Fruit fly (Drosophila melanogaster): ENCODE results near the gene Galk.

DNA sequence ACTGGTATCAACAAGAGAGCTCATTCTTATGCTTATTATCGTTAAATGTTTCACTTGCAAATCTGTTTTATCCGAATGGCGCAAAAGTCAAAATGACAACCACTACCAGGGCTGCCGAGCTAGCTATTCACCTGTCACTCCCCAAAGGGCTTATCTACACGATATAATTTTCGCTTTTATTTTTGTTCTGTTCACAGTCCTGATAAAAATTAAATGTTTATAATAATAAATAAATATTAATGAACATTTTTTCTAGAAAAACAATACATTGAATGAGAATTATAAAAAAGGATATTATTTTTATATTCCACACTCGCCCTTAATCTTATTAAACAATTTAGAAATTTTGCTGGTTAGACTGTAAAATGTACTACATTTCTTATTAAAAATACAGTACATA lies 23.8 kb upstream of the Galk start, which contains the start of gene CG5194:
- TF ChIP-seq Hnf4 (GFP tag; optimal IDR thresholded peaks at IDR 0.05), result no peak
- no peak for TF ChIP-seq Dfd (GFP tag; optimal IDR thresholded peaks at IDR 0.05)
- no peak for TF ChIP-seq lola (GFP tag; optimal IDR thresholded peaks at IDR 0.05)
- TF ChIP-seq CrebA (GFP tag; optimal IDR thresholded peaks at IDR 0.05; ENCODE audit: borderline replicate concordance), result no peak
